Worm (Caenorhabditis elegans) whole organism, young adult: ENCODE results near the gene gtap-2.

Experiments
- B0336.3 ChIP-seq: fragments of 200-800 bp; sonication (Bioruptor generic); IDR thresholded peaks from 2 replicates; pipeline ENCODE4 v1.3.6; 2022; ENCODE audit warnings: missing genetic modification characterization, missing compliant biosample characterization
- F33H1.4 ChIP-seq: fragments of 200-800 bp; sonication (Bioruptor generic); IDR thresholded peaks from 2 replicates; pipeline ENCODE4 v1.3.6; 2022; ENCODE audit warnings: missing genetic modification reagents, missing genetic modification characterization, missing compliant biosample characterization
- T07F8.4 ChIP-seq: sonication (generic microtip); optimal IDR thresholded peaks from 2 replicates; lab custom pipeline; 2016; ENCODE audit warnings: mild to moderate bottlenecking, missing genetic modification characterization, moderate library complexity, missing compliant biosample characterization
- Y53F4B.3 ChIP-seq: fragments of 200-800 bp; sonication (Bioruptor generic); IDR thresholded peaks from 2 replicates; pipeline ENCODE4 v1.3.6; 2022; ENCODE audit warnings: missing genetic modification reagents, missing genetic modification characterization, missing compliant biosample characterization
- Y53G8AR.9 ChIP-seq: fragments of 200-800 bp; sonication (Bioruptor generic); conservative IDR thresholded peaks from 2 replicates; pipeline ENCODE4 v1.3.6; 2022; ENCODE audit warnings: missing genetic modification reagents, missing genetic modification characterization, missing compliant biosample characterization
- Y79H2A.3 ChIP-seq: fragments of 200-800 bp; sonication (Bioruptor generic); conservative IDR thresholded peaks from 2 replicates; pipeline ENCODE4 v1.3.6; 2022; ENCODE audit warnings: missing genetic modification reagents, missing genetic modification characterization, missing compliant biosample characterization
- Y95B8A.8 ChIP-seq: fragments of 200-800 bp; sonication (Bioruptor generic); IDR thresholded peaks from 2 replicates; pipeline ENCODE4 v1.3.6; 2022; ENCODE audit warnings: missing genetic modification reagents, missing genetic modification characterization, missing compliant biosample characterization
- ZK185.1 ChIP-seq: sonication (generic microtip); optimal IDR thresholded peaks from 2 replicates; lab custom pipeline; 2016; ENCODE audit warnings: mild to moderate bottlenecking, missing genetic modification characterization, missing compliant biosample characterization; ENCODE audit not compliant: poor library complexity, severe bottlenecking
- akir-1 ChIP-seq: fragments of 200-800 bp; sonication (Bioruptor generic); optimal IDR thresholded peaks from 2 replicates; lab custom pipeline; 2018; ENCODE audit warnings: mild to moderate bottlenecking, missing genetic modification characterization, moderate library complexity, missing compliant biosample characterization
- attf-6 ChIP-seq: fragments of 200-800 bp; sonication (Bioruptor generic); IDR thresholded peaks from 2 replicates; pipeline ENCODE4 v1.3.6; 2022; ENCODE audit warnings: missing genetic modification reagents, missing genetic modification characterization, missing compliant biosample characterization
- bed-1 ChIP-seq: fragments of 200-800 bp; sonication (Bioruptor generic); IDR thresholded peaks from 2 replicates; pipeline ENCODE4 v1.3.6; 2022; ENCODE audit warnings: missing genetic modification reagents, missing genetic modification characterization, missing compliant biosample characterization
- cebp-2 ChIP-seq: fragments of 200-800 bp; sonication (Bioruptor generic); IDR thresholded peaks from 2 replicates; pipeline ENCODE4 v1.3.6; 2022; ENCODE audit warnings: missing genetic modification characterization, missing compliant biosample characterization
- ceh-100 ChIP-seq: fragments of 200-800 bp; sonication (Bioruptor generic); IDR thresholded peaks from 2 replicates; pipeline ENCODE4 v1.3.6; 2022; ENCODE audit warnings: missing genetic modification reagents, missing genetic modification characterization, missing compliant biosample characterization
- ceh-79 ChIP-seq: sonication (generic microtip); optimal IDR thresholded peaks from 2 replicates; lab custom pipeline; 2017; ENCODE audit warnings: mild to moderate bottlenecking, missing genetic modification characterization, missing compliant biosample characterization
- ceh-91 ChIP-seq: fragments of 200-800 bp; sonication (Bioruptor generic); IDR thresholded peaks from 2 replicates; pipeline ENCODE4 v1.3.6; 2022; ENCODE audit warnings: missing genetic modification reagents, missing genetic modification characterization, missing compliant biosample characterization
- dpl-1 ChIP-seq: fragments of 150-350 bp; optimal IDR thresholded peaks from 2 replicates; lab custom pipeline; 2014; ENCODE audit warnings: missing biosample characterization, missing genetic modification reagents, missing genetic modification characterization
- efl-1 ChIP-seq: fragments of 150-350 bp; optimal IDR thresholded peaks from 2 replicates; lab custom pipeline; 2014; ENCODE audit warnings: missing biosample characterization, missing genetic modification reagents, missing genetic modification characterization
- fkh-3 ChIP-seq: sonication (generic microtip); optimal IDR thresholded peaks from 2 replicates; lab custom pipeline; 2016; ENCODE audit warnings: mild to moderate bottlenecking, missing genetic modification characterization, missing compliant biosample characterization
- gei-17 ChIP-seq: fragments of 200-800 bp; sonication (Bioruptor generic); optimal IDR thresholded peaks from 2 replicates; lab custom pipeline; 2018; ENCODE audit warnings: mild to moderate bottlenecking, missing genetic modification characterization, missing compliant biosample characterization
- hmg-1.2 ChIP-seq: fragments of 200-800 bp; sonication (Bioruptor generic); IDR thresholded peaks from 2 replicates; pipeline ENCODE4 v1.3.6; 2022; ENCODE audit warnings: missing genetic modification reagents, missing genetic modification characterization, missing compliant biosample characterization
- hmg-20 ChIP-seq: fragments of 200-800 bp; sonication (Bioruptor generic); IDR thresholded peaks from 2 replicates; pipeline ENCODE4 v1.3.6; 2022; ENCODE audit warnings: missing genetic modification reagents, missing genetic modification characterization, missing compliant biosample characterization
- hrde-1 ChIP-seq: sonication (generic microtip); optimal IDR thresholded peaks from 2 replicates; lab custom pipeline; 2016; ENCODE audit warnings: missing genetic modification characterization, mild to moderate bottlenecking, missing compliant biosample characterization, moderate library complexity, missing genotype, missing genetic modification reagents, borderline replicate concordance
- hsf-1 ChIP-seq: fragments of 200-800 bp; sonication (Bioruptor generic); IDR thresholded peaks from 2 replicates; pipeline ENCODE4 v1.3.6; 2022; ENCODE audit warnings: missing genetic modification reagents, missing genetic modification characterization, missing compliant biosample characterization
- lag-1 ChIP-seq: fragments of 200-800 bp; sonication (Bioruptor generic); IDR thresholded peaks from 2 replicates; pipeline ENCODE4 v1.3.6; 2022; ENCODE audit warnings: missing genetic modification reagents, missing genetic modification characterization, missing compliant biosample characterization
- lin-26 ChIP-seq: fragments of 200-800 bp; sonication (Bioruptor generic); IDR thresholded peaks from 2 replicates; pipeline ENCODE4 v1.3.6; 2022; ENCODE audit warnings: missing genetic modification reagents, missing genetic modification characterization, missing compliant biosample characterization
- lin-40 ChIP-seq: sonication (generic microtip); optimal IDR thresholded peaks from 2 replicates; lab custom pipeline; 2016; ENCODE audit warnings: missing genetic modification characterization, mild to moderate bottlenecking, missing compliant biosample characterization, missing genotype, missing genetic modification reagents
- lin-54 ChIP-seq: fragments of 200-800 bp; sonication (Bioruptor generic); optimal IDR thresholded peaks from 2 replicates; lab custom pipeline; 2018; ENCODE audit warnings: mild to moderate bottlenecking, missing genetic modification characterization, missing compliant biosample characterization
- lsl-1 ChIP-seq: fragments of 200-800 bp; sonication (Bioruptor generic); optimal IDR thresholded peaks from 2 replicates; lab custom pipeline; 2018; ENCODE audit warnings: mild to moderate bottlenecking, missing genetic modification characterization, moderate library complexity, missing compliant biosample characterization
- madf-3 ChIP-seq: fragments of 200-800 bp; sonication (Bioruptor generic); IDR thresholded peaks from 2 replicates; pipeline ENCODE4 v1.3.6; 2022; ENCODE audit warnings: missing genetic modification reagents, missing genetic modification characterization, missing compliant biosample characterization
- madf-6 ChIP-seq: fragments of 200-800 bp; sonication (Bioruptor generic); IDR thresholded peaks from 2 replicates; pipeline ENCODE4 v1.3.6; 2022; ENCODE audit warnings: missing genetic modification reagents, missing genetic modification characterization, missing compliant biosample characterization
- madf-8 ChIP-seq: fragments of 200-800 bp; sonication (Bioruptor generic); conservative IDR thresholded peaks from 2 replicates; pipeline ENCODE4 v1.3.6; 2022; ENCODE audit warnings: missing genetic modification reagents, missing genetic modification characterization, missing compliant biosample characterization
- mcd-1 ChIP-seq: fragments of 200-800 bp; sonication (Bioruptor generic); IDR thresholded peaks from 2 replicates; pipeline ENCODE4 v1.3.6; 2022; ENCODE audit warnings: missing genetic modification reagents, missing genetic modification characterization, missing compliant biosample characterization
- pha-4 ChIP-seq: fragments of 150-350 bp; sonication (generic microtip); optimal IDR thresholded peaks from 2 replicates; lab custom pipeline; 2014; ENCODE audit warnings: missing biosample characterization, missing genetic modification reagents, missing genetic modification characterization
- rcor-1 ChIP-seq: fragments of 200-800 bp; sonication (Bioruptor generic); IDR thresholded peaks from 2 replicates; pipeline ENCODE4 v1.3.6; 2022; ENCODE audit warnings: missing genetic modification reagents, missing genetic modification characterization, missing compliant biosample characterization
- sdz-38 ChIP-seq: sonication (generic microtip); optimal IDR thresholded peaks from 2 replicates; lab custom pipeline; 2016; ENCODE audit warnings: missing genotype, missing genetic modification characterization, missing compliant biosample characterization
- snpc-3.4 ChIP-seq: sonication (generic microtip); optimal IDR thresholded peaks from 2 replicates; lab custom pipeline; 2017; ENCODE audit warnings: missing genetic modification characterization, mild to moderate bottlenecking, missing compliant biosample characterization, antibody characterized with exemption, moderate library complexity, missing genotype, missing genetic modification reagents
- somi-1 ChIP-seq: fragments of 200-800 bp; sonication (Bioruptor generic); optimal IDR thresholded peaks from 2 replicates; lab custom pipeline; 2018; ENCODE audit warnings: mild to moderate bottlenecking, missing genetic modification characterization, missing compliant biosample characterization
- xnd-1 ChIP-seq: sonication (generic microtip); optimal IDR thresholded peaks from 2 replicates; lab custom pipeline; 2016; ENCODE audit warnings: missing genotype, missing genetic modification reagents, missing genetic modification characterization, missing compliant biosample characterization
- zfh-2 ChIP-seq: fragments of 200-800 bp; sonication (Bioruptor generic); conservative IDR thresholded peaks from 2 replicates; pipeline ENCODE4 v1.3.6; 2022; ENCODE audit warnings: missing genetic modification reagents, missing genetic modification characterization, missing compliant biosample characterization
- ztf-25 ChIP-seq: fragments of 200-800 bp; sonication (Bioruptor generic); IDR thresholded peaks from 2 replicates; pipeline ENCODE4 v1.3.6; 2022; ENCODE audit warnings: missing genetic modification reagents, missing genetic modification characterization, missing compliant biosample characterization

Gene gtap-2

ce11 chrIII:9760184-9760583 is 48.2 kb upstream of the gtap-2 start:
- no peak for TF ChIP-seq Y79H2A.3 (GFP tag; lab: Robert Waterston, UW)
- 0 out of 2 replicates have a peak, but pooled peaks have one; percentile 36 for TF ChIP-seq ztf-25 (GFP tag; lab: Robert Waterston, UW)
- TF ChIP-seq B0336.3: peak; percentile 51; the same call in 1 of the 2 replicates
- TF ChIP-seq madf-3 (GFP tag; lab: Robert Waterston, UW): peak; percentile 44; the same call in 1 of the 2 replicates
- no peak for TF ChIP-seq akir-1 (GFP tag; lab: Kevin White, UChicago)
- TF ChIP-seq cebp-2 (GFP tag; lab: Robert Waterston, UW): 0 out of 2 replicates have a peak, but pooled peaks have one; percentile 21
- TF ChIP-seq gei-17 (GFP tag; lab: Kevin White, UChicago): no peak
- TF ChIP-seq madf-8 (GFP tag; lab: Robert Waterston, UW): 0 out of 2 replicates have a peak, but pooled peaks have one; percentile 23
- peak; percentile 35; the same call in 1 of the 2 replicates for TF ChIP-seq Y95B8A.8 (GFP tag; lab: Robert Waterston, UW)
- TF ChIP-seq T07F8.4 (tag; lab: Kevin White, UChicago): no peak
- TF ChIP-seq lin-26 (GFP tag; lab: Robert Waterston, UW): peak; percentile 38; the same call in 1 of the 2 replicates
- TF ChIP-seq hrde-1: peak; percentile 75
- TF ChIP-seq fkh-3: no peak
- TF ChIP-seq ceh-79 (tag; lab: Kevin White, UChicago): peak; percentile 47
- TF ChIP-seq hmg-20: no peak
- TF ChIP-seq dpl-1 (GFP tag; lab: Kevin White, UChicago): no peak
- peak; percentile 15; the same call in 1 of the 2 replicates for TF ChIP-seq hmg-1.2 (GFP tag; lab: Robert Waterston, UW)
- TF ChIP-seq hsf-1 (GFP tag; lab: Robert Waterston, UW): 0 out of 2 replicates have a peak, but pooled peaks have one; percentile 58
- no peak for TF ChIP-seq lag-1 (GFP tag; lab: Robert Waterston, UW)
- no peak for TF ChIP-seq somi-1 (GFP tag; lab: Kevin White, UChicago)
- peak; percentile 46; the same call in 1 of the 2 replicates for TF ChIP-seq ceh-100 (GFP tag; lab: Robert Waterston, UW)
- TF ChIP-seq madf-6 (GFP tag; lab: Robert Waterston, UW): peak; percentile 49
- 0 out of 2 replicates have a peak, but pooled peaks have one; percentile 18 for TF ChIP-seq Y53G8AR.9 (GFP tag; lab: Robert Waterston, UW)
- TF ChIP-seq efl-1 (GFP tag; lab: Kevin White, UChicago): no peak

DNA sequence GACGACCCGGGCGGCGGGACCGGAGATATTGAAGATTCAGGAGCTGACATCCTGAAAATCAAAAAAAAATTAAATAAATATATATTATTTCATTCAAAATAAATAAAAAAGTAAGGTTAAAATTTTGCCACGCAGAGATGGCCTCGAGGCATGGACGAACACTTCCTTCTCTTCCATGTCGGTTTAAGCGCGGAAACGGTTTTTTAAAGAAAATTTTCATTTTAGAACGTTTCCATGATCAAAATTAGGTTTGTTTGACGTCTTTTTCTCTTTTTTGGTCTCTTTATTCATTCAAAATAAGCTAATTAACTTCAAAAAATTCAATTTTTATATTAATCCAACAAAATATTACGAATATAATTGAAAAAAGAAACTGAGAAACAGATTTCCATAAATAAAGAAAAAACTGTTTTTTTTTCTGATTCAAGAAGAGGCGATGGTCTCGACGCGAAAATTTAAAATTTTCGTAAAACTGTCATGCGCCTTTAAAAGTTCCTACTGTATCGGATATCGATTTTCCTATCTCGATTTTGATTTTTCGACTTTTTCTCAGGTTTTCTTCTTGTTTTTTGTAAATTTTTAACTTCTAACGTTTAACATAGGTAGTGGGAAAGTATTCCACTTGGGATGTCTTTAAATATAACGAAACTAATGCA is 46.1 kb upstream of the gtap-2 start, which contains the start of gene gcc-2:
Gene gcc-2 (minus strand): TSS at position 51 of the 656 bp plus-strand sequence.
- TF ChIP-seq ceh-91 (GFP tag; lab: Robert Waterston, UW) (no peak), madf-8 (GFP tag; lab: Robert Waterston, UW) (peak; percentile 50), lsl-1 (GFP tag; lab: Kevin White, UChicago) (peak; percentile 79), ZK185.1 (tag; lab: Kevin White, UChicago) (no peak), T07F8.4 (tag; lab: Kevin White, UChicago) (no peak), xnd-1 (tag; lab: Kevin White, UChicago) (peak; percentile 64), madf-6 (GFP tag; lab: Robert Waterston, UW) (peak; percentile 76), lin-54 (peak; percentile 3), sdz-38 (tag; lab: Kevin White, UChicago) (no peak), F33H1.4 (GFP tag; lab: Robert Waterston, UW) (peak; percentile 81), efl-1 (GFP tag; lab: Kevin White, UChicago) (peak; percentile 16), snpc-3.4 (peak; percentile 34)

DNA sequence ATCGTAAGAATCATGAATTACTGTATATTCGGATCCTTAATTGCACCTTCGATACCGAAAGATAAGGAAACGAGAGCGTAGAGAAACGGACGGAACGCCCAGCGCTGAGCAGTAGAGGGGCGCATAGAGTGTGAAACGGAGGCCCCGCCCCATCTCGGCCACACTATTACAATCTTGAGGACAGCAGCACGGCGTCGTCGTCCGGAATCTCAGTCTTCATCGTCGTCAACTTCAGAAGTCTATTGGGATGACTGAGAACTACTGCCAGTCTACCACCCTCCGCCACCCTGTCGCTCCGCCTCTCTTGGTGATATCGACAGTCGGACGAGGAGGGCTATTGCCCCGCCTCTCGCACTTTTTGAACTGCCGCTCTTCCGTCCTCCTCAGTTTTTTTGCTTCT is 43.6 kb upstream of the gtap-2 start:
- TF ChIP-seq rcor-1 (GFP tag; lab: Robert Waterston, UW): no peak
- no peak for TF ChIP-seq lin-40 (tag; lab: Kevin White, UChicago)
- no peak for TF ChIP-seq pha-4 (tag; lab: Kevin White, UChicago)
- no peak for TF ChIP-seq lin-26 (GFP tag; lab: Robert Waterston, UW)
- TF ChIP-seq zfh-2: peak; percentile 63; the same call in 1 of the 2 replicates
- no peak for TF ChIP-seq attf-6 (GFP tag; lab: Robert Waterston, UW)
- TF ChIP-seq bed-1: 0 out of 2 replicates have a peak, but pooled peaks have one; percentile 60
- TF ChIP-seq mcd-1 (GFP tag; lab: Robert Waterston, UW): peak; percentile 22; the same call in 1 of the 2 replicates
- TF ChIP-seq F33H1.4 (GFP tag; lab: Robert Waterston, UW): 0 out of 2 replicates have a peak, but pooled peaks have one; percentile 12
- TF ChIP-seq Y53F4B.3 (GFP tag; lab: Robert Waterston, UW): no peak
- TF ChIP-seq ceh-91 (GFP tag; lab: Robert Waterston, UW): no peak
